Fruit fly (Drosophila melanogaster) whole organism, embryonic: Measurements from ENCODE around the gene CG8907.

Experiments
- Ada2b ChIP-seq: fragments of 200-800 bp; sonication (Bioruptor generic); IDR thresholded peaks from 2 replicates; pipeline ENCODE4 v1.3.6; 2022; ENCODE audit warnings: missing biosample characterization, missing genetic modification characterization
- C15 ChIP-seq: fragments of 200-800 bp; sonication (Bioruptor generic); IDR thresholded peaks from 3 replicates; pipeline ENCODE4 v1.3.6; 2022; ENCODE audit warnings: missing biosample characterization, missing genetic modification characterization
- CG3065 ChIP-seq: fragments of 200-800 bp; sonication (Bioruptor generic); optimal IDR thresholded peaks from 2 replicates; lab custom pipeline; 2016; ENCODE audit warnings: missing biosample characterization, missing genetic modification characterization
- ash1 ChIP-seq: fragments of 200-800 bp; sonication (Bioruptor generic); optimal IDR thresholded peaks from 2 replicates; lab custom pipeline; 2018; ENCODE audit warnings: missing biosample characterization, mild to moderate bottlenecking, missing genetic modification characterization
- br ChIP-seq: fragments of >200 bp; optimal IDR thresholded peaks from 2 replicates; lab custom pipeline; 2017
- mam ChIP-seq: fragments of 200-800 bp; sonication (Bioruptor generic); optimal IDR thresholded peaks from 3 replicates; lab custom pipeline; 2016; ENCODE audit warnings: missing biosample characterization, missing genetic modification characterization
- wor ChIP-seq: fragments of 200-800 bp; sonication (Bioruptor generic); IDR thresholded peaks from 2 replicates; pipeline ENCODE4 v1.3.6; 2022; ENCODE audit warnings: missing biosample characterization, missing genetic modification characterization

DNA sequence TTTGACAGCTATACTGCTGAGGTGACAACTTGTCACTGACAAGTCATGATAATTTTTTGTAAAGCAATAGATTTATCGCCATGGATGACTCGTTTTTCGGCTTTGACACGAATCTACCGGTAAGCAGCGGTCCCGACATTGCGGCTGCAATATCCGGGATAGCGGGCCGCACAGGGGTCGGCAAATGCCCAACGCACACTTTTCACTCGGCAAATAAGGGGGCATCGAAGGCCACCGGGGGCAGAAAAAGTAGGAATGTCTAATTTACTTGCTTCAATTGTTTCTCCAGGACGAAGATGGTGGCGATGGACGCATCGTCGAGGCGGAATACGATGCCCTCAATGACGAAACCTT, 35.5 kb downstream of the CG8907 start:
- TF ChIP-seq CG3065 (GFP tag; lab: Kevin White, UChicago) (no peak), wor (GFP tag; lab: Robert Waterston, UW) (no peak), C15 (GFP tag; lab: Robert Waterston, UW) (no peak), ash1 (no peak), Ada2b (GFP tag; lab: Robert Waterston, UW) (no peak), mam (GFP tag; lab: Kevin White, UChicago) (no peak), br (lab: Kevin White, UChicago) (no peak)
